Fruit fly (Drosophila melanogaster): ENCODE measurements around the gene Myo61F.

The Myo61F gene

dm6 chr3L:1305317-1305716 lies 13.0 kb upstream of the Myo61F start:
- TF ChIP-seq exex (tag; optimal IDR thresholded peaks at IDR 0.05) (peak; percentile 53), CG18619 (GFP tag; optimal IDR thresholded peaks at IDR 0.05) (no peak), TFAM (GFP tag; optimal IDR thresholded peaks at IDR 0.05) (no peak), oc (tag; optimal IDR thresholded peaks at IDR 0.05) (no peak), YL-1 (GFP tag; optimal IDR thresholded peaks at IDR 0.05) (no peak), CG1603 (tag; optimal IDR thresholded peaks at IDR 0.05) (no peak), C15 (GFP tag; IDR thresholded peaks at IDR 0.05) (no peak), Dad (GFP tag; optimal IDR thresholded peaks at IDR 0.05) (no peak), CG34376 (GFP tag; optimal IDR thresholded peaks at IDR 0.05) (peak; percentile 28), sug (tag; optimal IDR thresholded peaks at IDR 0.05) (peak; percentile 9), Pdp1 (GFP tag; optimal IDR thresholded peaks at IDR 0.05) (peak in 1 of 2 experiments; percentile 2), CG9817 (tag; optimal IDR thresholded peaks at IDR 0.05) (no peak), CG4328 (GFP tag; optimal IDR thresholded peaks at IDR 0.05) (no peak), CG10209 (GFP tag; optimal IDR thresholded peaks at IDR 0.05) (no peak), HLH54F (GFP tag; optimal IDR thresholded peaks at IDR 0.05) (no peak), ERR (GFP tag; optimal IDR thresholded peaks at IDR 0.05) (no peak), CG13296 (GFP tag; optimal IDR thresholded peaks at IDR 0.05) (no peak), tgo (GFP tag; IDR thresholded peaks at IDR 0.05) (no peak), CG1529 (GFP tag; optimal IDR thresholded peaks at IDR 0.05) (no peak), fd64A (GFP tag; optimal IDR thresholded peaks at IDR 0.05) (no peak), CG1602 (GFP tag; optimal IDR thresholded peaks at IDR 0.05) (no peak), CG2120 (GFP tag; optimal IDR thresholded peaks at IDR 0.05) (peak; percentile 13), croc (GFP tag; conservative IDR thresholded peaks at IDR 0.05) (no peak)

- TF ChIP-seq CG6683 (GFP tag; optimal IDR thresholded peaks at IDR 0.05), result peak; percentile 31
- TF ChIP-seq Trl (optimal IDR thresholded peaks at IDR 0.05), result no peak
- peak; percentile 76 for TF ChIP-seq Trl (GFP tag; optimal IDR thresholded peaks at IDR 0.05)
- TF ChIP-seq h (optimal IDR thresholded peaks at IDR 0.05), result no peak
- TF ChIP-seq HLH3B (GFP tag; IDR thresholded peaks at IDR 0.05), result no peak; the same call in 1 of the 2 replicates
- peak; percentile 61 for TF ChIP-seq CG17829 (tag; optimal IDR thresholded peaks at IDR 0.05)
- no peak for TF ChIP-seq wek (GFP tag; optimal IDR thresholded peaks at IDR 0.05)
- TF ChIP-seq CG2116 (GFP tag; optimal IDR thresholded peaks at IDR 0.05), result peak; percentile 78
- TF ChIP-seq CG13287 (GFP tag; IDR thresholded peaks at IDR 0.05; ENCODE audit: partially characterized antibody), result peak; percentile 87
- peak; percentile 81 for TF ChIP-seq CG34224 (GFP tag; IDR thresholded peaks at IDR 0.05; ENCODE audit: partially characterized antibody)
- peak; percentile 28 for TF ChIP-seq NK7.1 (GFP tag; optimal IDR thresholded peaks at IDR 0.05)
- peak; percentile 61 for TF ChIP-seq CG10267 (tag; optimal IDR thresholded peaks at IDR 0.05)
- TF ChIP-seq Ptx1 (GFP tag; IDR thresholded peaks at IDR 0.05), result 0 out of 2 replicates have a peak, but pooled peaks have one; percentile 41
- TF ChIP-seq CG18476 (GFP tag; optimal IDR thresholded peaks at IDR 0.05), result no peak
- no peak; the same call in 1 of the 2 replicates for TF ChIP-seq lmd (GFP tag; IDR thresholded peaks at IDR 0.05)
- no peak for TF ChIP-seq salm (tag; optimal IDR thresholded peaks at IDR 0.05)
- TF ChIP-seq Ssrp (tag; optimal IDR thresholded peaks at IDR 0.05), result no peak
- peak; percentile 54 for TF ChIP-seq dm (GFP tag; optimal IDR thresholded peaks at IDR 0.05)
- TF ChIP-seq tgo (GFP tag; IDR thresholded peaks at IDR 0.05), result no peak
- TF ChIP-seq zen (tag; optimal IDR thresholded peaks at IDR 0.05), result peak; percentile 18
- TF ChIP-seq trem (tag; optimal IDR thresholded peaks at IDR 0.05), result peak; percentile 99
- peak; percentile 42 for TF ChIP-seq CG18011 (GFP tag; optimal IDR thresholded peaks at IDR 0.05)
- TF ChIP-seq fu2 (GFP tag; optimal IDR thresholded peaks at IDR 0.05), result peak; percentile 60
- no peak for TF ChIP-seq Gsc (GFP tag; IDR thresholded peaks at IDR 0.05)
- no peak for TF ChIP-seq Neu2 (GFP tag; optimal IDR thresholded peaks at IDR 0.05; ENCODE audit: borderline replicate concordance)
- TF ChIP-seq Six4 (GFP tag; optimal IDR thresholded peaks at IDR 0.05), result peak; percentile 8
- peak; percentile 88 for TF ChIP-seq NFAT (GFP tag; IDR thresholded peaks at IDR 0.05)
- TF ChIP-seq corto (GFP tag; optimal IDR thresholded peaks at IDR 0.05), result no peak
- no peak for TF ChIP-seq CG16815 (GFP tag; optimal IDR thresholded peaks at IDR 0.05)
Observed at dm6 chr3L:1307005-1307632, 11.2 kb upstream of the Myo61F start, which contains the start of the genes Ctr9 and Nt5a. Gene Ctr9, plus strand, starts transcription at chr3L:1307224. Gene Nt5a, minus strand, starts transcription at chr3L:1307418.

Measured in whole organism, embryonic.